Worm (Caenorhabditis elegans) whole organism, young adult: Measurements from ENCODE around the gene ZK897.10.

Experiments used
- B0019.2 ChIP-seq: fragments of 200-800 bp; sonication (Bioruptor generic); conservative IDR thresholded peaks from 2 replicates; pipeline ENCODE4 v1.3.6; 2022; ENCODE audit warnings: missing genetic modification reagents, missing genetic modification characterization, missing compliant biosample characterization
- B0261.1 ChIP-seq: sonication (generic microtip); optimal IDR thresholded peaks from 2 replicates; lab custom pipeline; 2016; ENCODE audit warnings: mild to moderate bottlenecking, missing genetic modification characterization, moderate library complexity, missing compliant biosample characterization
- B0336.3 ChIP-seq: fragments of 200-800 bp; sonication (Bioruptor generic); IDR thresholded peaks from 2 replicates; pipeline ENCODE4 v1.3.6; 2022; ENCODE audit warnings: missing genetic modification characterization, missing compliant biosample characterization
- D2030.7 ChIP-seq: fragments of 200-800 bp; sonication (Bioruptor generic); IDR thresholded peaks from 2 replicates; pipeline ENCODE4 v1.3.6; 2022; ENCODE audit warnings: missing genetic modification reagents, missing genetic modification characterization, missing compliant biosample characterization
- F33H1.4 ChIP-seq: fragments of 200-800 bp; sonication (Bioruptor generic); IDR thresholded peaks from 2 replicates; pipeline ENCODE4 v1.3.6; 2022; ENCODE audit warnings: missing genetic modification reagents, missing genetic modification characterization, missing compliant biosample characterization
- F39B2.1 ChIP-seq: fragments of 200-800 bp; sonication (Bioruptor generic); IDR thresholded peaks from 2 replicates; pipeline ENCODE4 v1.3.6; 2022; ENCODE audit warnings: missing genetic modification reagents, missing genetic modification characterization, missing compliant biosample characterization
- F49E8.2 ChIP-seq: sonication (generic microtip); optimal IDR thresholded peaks from 3 replicates; lab custom pipeline; 2017; ENCODE audit warnings: missing genetic modification characterization, mild to moderate bottlenecking, missing compliant biosample characterization, antibody characterized with exemption, moderate library complexity; ENCODE audit not compliant: insufficient read depth
- K11D2.4 ChIP-seq: fragments of 200-800 bp; sonication (Bioruptor generic); IDR thresholded peaks from 2 replicates; pipeline ENCODE4 v1.3.6; 2022; ENCODE audit warnings: missing genetic modification reagents, missing genetic modification characterization, missing compliant biosample characterization
- Y53G8AR.9 ChIP-seq: fragments of 200-800 bp; sonication (Bioruptor generic); conservative IDR thresholded peaks from 2 replicates; pipeline ENCODE4 v1.3.6; 2022; ENCODE audit warnings: missing genetic modification reagents, missing genetic modification characterization, missing compliant biosample characterization
- aptf-3 ChIP-seq: fragments of 200-800 bp; sonication (Bioruptor generic); IDR thresholded peaks from 2 replicates; pipeline ENCODE4 v1.3.6; 2022; ENCODE audit warnings: missing genetic modification characterization, missing compliant biosample characterization
- athp-1 ChIP-seq: sonication (generic microtip); optimal IDR thresholded peaks from 2 replicates; lab custom pipeline; 2017; ENCODE audit warnings: mild to moderate bottlenecking, missing genetic modification characterization, missing compliant biosample characterization
- attf-3 ChIP-seq: fragments of 200-800 bp; sonication (Bioruptor generic); conservative IDR thresholded peaks from 2 replicates; pipeline ENCODE4 v1.3.6; 2022; ENCODE audit warnings: missing genetic modification reagents, missing genetic modification characterization, missing compliant biosample characterization
- attf-5 ChIP-seq: fragments of 200-800 bp; sonication (Bioruptor generic); optimal IDR thresholded peaks from 2 replicates; lab custom pipeline; 2018; ENCODE audit warnings: mild to moderate bottlenecking, missing genetic modification characterization, missing compliant biosample characterization
- attf-6 ChIP-seq: fragments of 200-800 bp; sonication (Bioruptor generic); IDR thresholded peaks from 2 replicates; pipeline ENCODE4 v1.3.6; 2022; ENCODE audit warnings: missing genetic modification reagents, missing genetic modification characterization, missing compliant biosample characterization
- ceh-100 ChIP-seq: fragments of 200-800 bp; sonication (Bioruptor generic); IDR thresholded peaks from 2 replicates; pipeline ENCODE4 v1.3.6; 2022; ENCODE audit warnings: missing genetic modification reagents, missing genetic modification characterization, missing compliant biosample characterization
- ceh-40 ChIP-seq: fragments of 200-800 bp; sonication (Bioruptor generic); IDR thresholded peaks from 2 replicates; pipeline ENCODE4 v1.3.6; 2022; ENCODE audit warnings: missing genetic modification characterization, missing compliant biosample characterization
- chd-7 ChIP-seq: sonication (generic microtip); optimal IDR thresholded peaks from 2 replicates; lab custom pipeline; 2016; ENCODE audit warnings: mild to moderate bottlenecking, missing genetic modification characterization, moderate library complexity, missing compliant biosample characterization
- dox-1 ChIP-seq: fragments of 200-800 bp; sonication (Bioruptor generic); IDR thresholded peaks from 2 replicates; pipeline ENCODE4 v1.3.6; 2022; ENCODE audit warnings: missing genetic modification reagents, missing genetic modification characterization, missing compliant biosample characterization
- egl-44 ChIP-seq: fragments of 200-800 bp; sonication (Bioruptor generic); IDR thresholded peaks from 2 replicates; pipeline ENCODE4 v1.3.6; 2022; ENCODE audit warnings: missing genetic modification reagents, missing genetic modification characterization, missing compliant biosample characterization
- ekl-4 ChIP-seq: fragments of 200-800 bp; sonication (Bioruptor generic); IDR thresholded peaks from 2 replicates; pipeline ENCODE4 v1.3.6; 2022; ENCODE audit warnings: missing genetic modification reagents, missing genetic modification characterization, missing compliant biosample characterization
- him-1 ChIP-seq: sonication (generic microtip); optimal IDR thresholded peaks from 2 replicates; lab custom pipeline; 2016; ENCODE audit warnings: missing genotype, missing genetic modification reagents, missing genetic modification characterization, missing compliant biosample characterization
- hlh-26 ChIP-seq: fragments of 200-800 bp; sonication (Bioruptor generic); conservative IDR thresholded peaks from 2 replicates; pipeline ENCODE4 v1.3.6; 2022; ENCODE audit warnings: missing genetic modification reagents, missing genetic modification characterization, missing compliant biosample characterization
- hmg-1.2 ChIP-seq: fragments of 200-800 bp; sonication (Bioruptor generic); IDR thresholded peaks from 2 replicates; pipeline ENCODE4 v1.3.6; 2022; ENCODE audit warnings: missing genetic modification reagents, missing genetic modification characterization, missing compliant biosample characterization
- hrde-1 ChIP-seq: sonication (generic microtip); optimal IDR thresholded peaks from 2 replicates; lab custom pipeline; 2016; ENCODE audit warnings: missing genetic modification characterization, mild to moderate bottlenecking, missing compliant biosample characterization, moderate library complexity, missing genotype, missing genetic modification reagents, borderline replicate concordance
- hsf-1 ChIP-seq: fragments of 200-800 bp; sonication (Bioruptor generic); IDR thresholded peaks from 2 replicates; pipeline ENCODE4 v1.3.6; 2022; ENCODE audit warnings: missing genetic modification reagents, missing genetic modification characterization, missing compliant biosample characterization
- lin-40 ChIP-seq: sonication (generic microtip); optimal IDR thresholded peaks from 2 replicates; lab custom pipeline; 2016; ENCODE audit warnings: missing genetic modification characterization, mild to moderate bottlenecking, missing compliant biosample characterization, missing genotype, missing genetic modification reagents
- lin-54 ChIP-seq: fragments of 200-800 bp; sonication (Bioruptor generic); optimal IDR thresholded peaks from 2 replicates; lab custom pipeline; 2018; ENCODE audit warnings: mild to moderate bottlenecking, missing genetic modification characterization, missing compliant biosample characterization
- lsl-1 ChIP-seq: fragments of 200-800 bp; sonication (Bioruptor generic); optimal IDR thresholded peaks from 2 replicates; lab custom pipeline; 2018; ENCODE audit warnings: mild to moderate bottlenecking, missing genetic modification characterization, moderate library complexity, missing compliant biosample characterization
- madf-3 ChIP-seq: fragments of 200-800 bp; sonication (Bioruptor generic); IDR thresholded peaks from 2 replicates; pipeline ENCODE4 v1.3.6; 2022; ENCODE audit warnings: missing genetic modification reagents, missing genetic modification characterization, missing compliant biosample characterization
- madf-6 ChIP-seq: fragments of 200-800 bp; sonication (Bioruptor generic); IDR thresholded peaks from 2 replicates; pipeline ENCODE4 v1.3.6; 2022; ENCODE audit warnings: missing genetic modification reagents, missing genetic modification characterization, missing compliant biosample characterization
- madf-8 ChIP-seq: fragments of 200-800 bp; sonication (Bioruptor generic); conservative IDR thresholded peaks from 2 replicates; pipeline ENCODE4 v1.3.6; 2022; ENCODE audit warnings: missing genetic modification reagents, missing genetic modification characterization, missing compliant biosample characterization
- mcd-1 ChIP-seq: fragments of 200-800 bp; sonication (Bioruptor generic); IDR thresholded peaks from 2 replicates; pipeline ENCODE4 v1.3.6; 2022; ENCODE audit warnings: missing genetic modification reagents, missing genetic modification characterization, missing compliant biosample characterization
- nfyb-1 ChIP-seq: fragments of 200-800 bp; sonication (Bioruptor generic); IDR thresholded peaks from 2 replicates; pipeline ENCODE4 v1.3.6; 2022; ENCODE audit warnings: missing genetic modification reagents, missing genetic modification characterization, missing compliant biosample characterization
- pbrm-1 ChIP-seq: fragments of 200-800 bp; sonication (Bioruptor generic); IDR thresholded peaks from 2 replicates; pipeline ENCODE4 v1.3.6; 2022; ENCODE audit warnings: missing genetic modification reagents, missing genetic modification characterization, missing compliant biosample characterization
- rcor-1 ChIP-seq: fragments of 200-800 bp; sonication (Bioruptor generic); IDR thresholded peaks from 2 replicates; pipeline ENCODE4 v1.3.6; 2022; ENCODE audit warnings: missing genetic modification reagents, missing genetic modification characterization, missing compliant biosample characterization
- rec-8 ChIP-seq, 2 experiments: sonication (generic microtip); optimal IDR thresholded peaks; 2 replicates each; lab custom pipeline; 2016; ENCODE audit warnings: mild to moderate bottlenecking in 2 of 2, missing genetic modification characterization in 2 of 2, missing genetic modification reagents in 2 of 2, missing genotype in 2 of 2, missing biosample characterization in 1 of 2, missing compliant biosample characterization in 1 of 2, moderate library complexity in 1 of 2
- snpc-1.1 ChIP-seq: sonication (generic microtip); optimal IDR thresholded peaks from 2 replicates; lab custom pipeline; 2017; ENCODE audit warnings: missing genetic modification characterization, mild to moderate bottlenecking, missing compliant biosample characterization, antibody characterized with exemption, moderate library complexity, missing genotype, missing genetic modification reagents; ENCODE audit not compliant: insufficient read depth
- snpc-1.3 ChIP-seq: sonication (generic microtip); optimal IDR thresholded peaks from 2 replicates; lab custom pipeline; 2017; ENCODE audit warnings: missing genetic modification characterization, mild to moderate bottlenecking, missing compliant biosample characterization, antibody characterized with exemption, moderate library complexity, missing genotype, missing genetic modification reagents; ENCODE audit not compliant: insufficient read depth
- snpc-3.4 ChIP-seq: sonication (generic microtip); optimal IDR thresholded peaks from 2 replicates; lab custom pipeline; 2017; ENCODE audit warnings: missing genetic modification characterization, mild to moderate bottlenecking, missing compliant biosample characterization, antibody characterized with exemption, moderate library complexity, missing genotype, missing genetic modification reagents
- snpc-4 ChIP-seq, 5 experiments: fragments of 150-350 bp in 1 of 5; sonication (generic microtip) in 4 of 5; optimal IDR thresholded peaks; 2 replicates each; lab custom pipeline; 2014 to 2018; ENCODE audit warnings: missing genetic modification characterization in 5 of 5, missing biosample characterization in 3 of 5, antibody characterized with exemption in 2 of 5, mild to moderate bottlenecking in 2 of 5, missing compliant biosample characterization in 2 of 5, missing genotype in 2 of 5, moderate library complexity in 2 of 5, missing genetic modification reagents in 1 of 5
- tbp1 ChIP-seq: fragments of 200-800 bp; sonication (Bioruptor generic); optimal IDR thresholded peaks from 2 replicates; lab custom pipeline; 2018; ENCODE audit warnings: mild to moderate bottlenecking, missing genetic modification characterization, missing compliant biosample characterization
- xnd-1 ChIP-seq: sonication (generic microtip); optimal IDR thresholded peaks from 2 replicates; lab custom pipeline; 2016; ENCODE audit warnings: missing genotype, missing genetic modification reagents, missing genetic modification characterization, missing compliant biosample characterization
- ztf-28 ChIP-seq: fragments of 200-800 bp; sonication (Bioruptor generic); IDR thresholded peaks from 2 replicates; pipeline ENCODE4 v1.3.6; 2022; ENCODE audit warnings: missing genetic modification reagents, missing genetic modification characterization, missing compliant biosample characterization

ZK897.10 gene

ce11 chrIV:12786996-12787395, 21.8 kb downstream of the ZK897.10 start:
- TF ChIP-seq xnd-1 (tag; lab: Kevin White, UChicago) (peak; percentile 28), attf-6 (GFP tag; lab: Robert Waterston, UW) (peak; percentile 95), him-1 (tag; lab: Kevin White, UChicago) (peak; percentile 61), snpc-1.3 (tag; lab: Kevin White, UChicago) (peak; percentile 73), ekl-4 (GFP tag; lab: Robert Waterston, UW) (peak; percentile 66; the same call in 1 of the 2 replicates), aptf-3 (GFP tag; lab: Robert Waterston, UW) (0 out of 2 replicates have a peak, but pooled peaks have one; percentile 52), D2030.7 (GFP tag; lab: Robert Waterston, UW) (peak; percentile 92), B0336.3 (GFP tag; lab: Robert Waterston, UW) (peak; percentile 30; the same call in 1 of the 2 replicates), F49E8.2 (tag; lab: Kevin White, UChicago) (peak; percentile 75), lsl-1 (peak; percentile 56), snpc-3.4 (tag; lab: Kevin White, UChicago) (peak; percentile 89), attf-3 (0 out of 2 replicates have a peak, but pooled peaks have one; percentile 55), lin-54 (GFP tag; lab: Kevin White, UChicago) (peak; percentile 47), F39B2.1 (peak; percentile 60; the same call in 1 of the 2 replicates), K11D2.4 (GFP tag; lab: Robert Waterston, UW) (peak; percentile 47; the same call in 1 of the 2 replicates), snpc-4 (GFP tag; optimal IDR thresholded peaks at IDR 0.05; lab: Kevin White, UChicago) (peak; percentile 91), snpc-4 (tag; optimal IDR thresholded peaks at IDR 0.05; lab: Kevin White, UChicago) (peak; percentile 87 to 98 (median 94)), snpc-1.1 (tag; lab: Kevin White, UChicago) (peak; percentile 94), madf-8 (peak; percentile 60), dox-1 (peak; percentile 80), athp-1 (tag; lab: Kevin White, UChicago) (peak; percentile 8), B0019.2 (GFP tag; lab: Robert Waterston, UW) (0 out of 2 replicates have a peak, but pooled peaks have one; percentile 28), rcor-1 (GFP tag; lab: Robert Waterston, UW) (peak; percentile 81), mcd-1 (GFP tag; lab: Robert Waterston, UW) (peak; percentile 50; the same call in 1 of the 2 replicates), hsf-1 (GFP tag; lab: Robert Waterston, UW) (peak; percentile 64), hmg-1.2 (GFP tag; lab: Robert Waterston, UW) (peak; percentile 94), nfyb-1 (GFP tag; lab: Robert Waterston, UW) (0 out of 2 replicates have a peak, but pooled peaks have one; percentile 39), ceh-100 (GFP tag; lab: Robert Waterston, UW) (peak; percentile 25; the same call in 1 of the 2 replicates), F33H1.4 (peak; percentile 48), tbp1 (GFP tag; lab: Kevin White, UChicago) (peak; percentile 71), madf-6 (GFP tag; lab: Robert Waterston, UW) (peak; percentile 84), pbrm-1 (GFP tag; lab: Robert Waterston, UW) (peak; percentile 98), Y53G8AR.9 (GFP tag; lab: Robert Waterston, UW) (peak; percentile 23; the same call in 1 of the 2 replicates)
- TF ChIP-seq, all 124 proteins: peak for 32; not testable (repeated sequence) for 92

- TF ChIP-seq ceh-40 (GFP tag; lab: Robert Waterston, UW), result no peak
Observed at ce11 chrIV:12789088-12789487, 23.9 kb downstream of the ZK897.10 start, which contains the start of gene F07C6.3. TSS of gene F07C6.3 (plus strand) at chrIV:12789235.

DNA sequence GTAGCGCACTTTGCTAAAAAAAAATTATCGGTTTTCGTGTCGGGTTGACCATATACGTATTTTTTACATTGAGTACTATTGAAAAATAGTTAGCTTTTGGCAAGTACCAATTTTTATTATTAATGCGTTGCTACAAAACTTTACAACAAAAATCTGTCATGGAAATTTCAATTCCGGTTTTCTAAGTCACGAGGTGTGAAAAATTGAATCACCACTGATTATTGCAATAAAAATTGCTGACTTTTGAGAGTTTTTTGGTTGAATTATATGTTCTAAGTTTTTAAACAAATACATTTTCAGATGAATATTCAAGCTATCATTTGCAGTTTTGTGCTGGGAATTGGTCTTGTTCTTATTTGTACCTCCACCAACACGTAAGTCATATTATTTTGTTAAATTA, 25.7 kb downstream of the ZK897.10 start, which contains the start of gene F07C6.2:
F07C6.2 (plus strand) TSS at position 301 of the 400 bp plus-strand sequence.
- TF ChIP-seq hsf-1 (GFP tag; lab: Robert Waterston, UW) (no peak), rec-8 (tag; optimal IDR thresholded peaks at IDR 0.05; lab: Kevin White, UChicago) (no peak), chd-7 (tag; lab: Kevin White, UChicago) (no peak), hrde-1 (tag; lab: Kevin White, UChicago) (no peak), ztf-28 (GFP tag; lab: Robert Waterston, UW) (no peak), egl-44 (no peak), madf-3 (GFP tag; lab: Robert Waterston, UW) (no peak), hlh-26 (no peak), aptf-3 (GFP tag; lab: Robert Waterston, UW) (no peak), Y53G8AR.9 (GFP tag; lab: Robert Waterston, UW) (no peak), mcd-1 (GFP tag; lab: Robert Waterston, UW) (no peak), athp-1 (tag; lab: Kevin White, UChicago) (no peak), lin-40 (no peak), attf-5 (GFP tag; lab: Kevin White, UChicago) (no peak), B0261.1 (no peak)
